Fruit fly (Drosophila melanogaster) whole organism, adult: ENCODE data around the gene CG4461.

Experiments
- CG7045 ChIP-seq: fragments of 200-800 bp; sonication (Bioruptor generic); optimal IDR thresholded peaks from 2 replicates; lab custom pipeline; 2017; ENCODE audit warnings: missing biosample characterization, mild to moderate bottlenecking, missing genetic modification characterization
- CG7101 ChIP-seq: fragments of 200-800 bp; sonication (Bioruptor generic); optimal IDR thresholded peaks from 2 replicates; lab custom pipeline; 2018; ENCODE audit warnings: missing biosample characterization, mild to moderate bottlenecking, missing genetic modification characterization, moderate library complexity
- Hr96 ChIP-seq: fragments of 200-800 bp; sonication (Bioruptor generic); optimal IDR thresholded peaks from 2 replicates; lab custom pipeline; 2016; ENCODE audit warnings: missing biosample characterization, missing genetic modification characterization
- tj ChIP-seq: fragments of 200-800 bp; sonication (Bioruptor generic); optimal IDR thresholded peaks from 3 replicates; lab custom pipeline; 2017; ENCODE audit warnings: missing biosample characterization, mild to moderate bottlenecking, missing genetic modification characterization, moderate library complexity

DNA sequence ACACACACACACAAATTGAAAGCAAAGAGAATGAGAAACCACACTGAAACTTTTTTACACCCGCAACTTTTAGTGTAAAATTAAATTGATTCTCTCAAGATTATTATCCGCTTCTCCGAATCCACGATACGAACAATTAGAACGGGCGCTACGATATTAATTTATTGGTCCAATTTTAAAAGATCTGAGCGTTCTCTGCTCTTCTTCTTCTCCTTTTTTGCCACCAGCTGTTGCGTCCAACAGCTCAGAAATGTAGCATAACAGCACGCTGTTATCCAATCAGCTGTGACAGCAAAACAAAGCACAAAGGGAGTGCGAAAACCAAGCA lies 16.6 kb upstream of the CG4461 start, which contains the start of the genes UGP and Svip:
- peak; percentile 30 for TF ChIP-seq tj
- peak; percentile 14 for TF ChIP-seq CG7045 (GFP tag; lab: Kevin White, UChicago)
- no peak for TF ChIP-seq Hr96
- TF ChIP-seq CG7101 (tag; lab: Kevin White, UChicago): peak; percentile 38
